In the genomic region with DNA sequence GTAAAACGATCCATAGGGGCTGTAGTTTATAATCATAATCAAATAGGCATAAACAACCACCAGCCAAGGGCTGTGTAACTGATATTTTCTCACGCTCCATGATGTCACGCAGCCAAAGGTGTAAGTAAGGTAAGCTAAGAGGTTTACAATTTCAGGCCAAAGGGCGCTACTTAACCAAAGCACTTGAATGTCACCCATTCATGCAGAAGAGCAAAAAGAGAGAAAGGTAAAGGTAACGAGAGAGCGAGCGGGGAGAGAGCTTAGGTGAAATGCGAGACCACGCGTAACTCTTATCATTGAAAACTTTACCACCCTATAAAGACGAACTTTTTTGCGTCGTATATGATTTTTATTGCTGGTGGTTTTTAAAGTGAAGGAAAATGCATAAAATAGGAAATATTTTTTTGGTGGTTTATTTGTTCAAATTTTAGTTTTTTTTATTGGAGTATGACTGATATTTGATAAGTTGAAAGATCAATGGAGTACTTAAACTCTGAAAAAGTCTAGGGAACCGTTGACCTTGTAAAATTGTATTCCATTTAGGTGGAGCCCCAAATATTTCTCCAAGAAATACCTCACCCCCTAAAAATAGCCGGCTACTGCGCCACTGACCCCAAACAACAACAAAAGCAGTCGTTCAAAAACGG, we compare ENCODE assay signal across 1 fruit fly cellular context.
TF ChIP-seq lines count a peak whose summit lies in the region.

No protein-coding gene starts in this region.

TF ChIP-seq in whole organism, embryonic, 481 proteins besides CTCF, POLR2A, EP300 and RAD21 (continued from another document and continues in another):
- peak; percentile 83 for TF ChIP-seq psq (GFP tag; optimal IDR thresholded peaks at IDR 0.05; lab: Kevin White, UChicago)
- no peak for TF ChIP-seq CG1832 (GFP tag; optimal IDR thresholded peaks at IDR 0.05; lab: Kevin White, UChicago)
- peak; percentile 90 for TF ChIP-seq Optix (GFP tag; IDR thresholded peaks at IDR 0.05; lab: Robert Waterston, UW)
- peak; percentile 16 for TF ChIP-seq pzg (GFP tag; optimal IDR thresholded peaks at IDR 0.05; lab: Kevin White, UChicago)
- TF ChIP-seq CG6272 (GFP tag; IDR thresholded peaks at IDR 0.05; lab: Robert Waterston, UW) = peak; percentile 92
- peak; percentile 97 for TF ChIP-seq kay (GFP tag; optimal IDR thresholded peaks at IDR 0.05; lab: Kevin White, UChicago)
- TF ChIP-seq D19A (tag; optimal IDR thresholded peaks at IDR 0.05; lab: Kevin White, UChicago) = peak; percentile 89
- TF ChIP-seq CG13775 (GFP tag; optimal IDR thresholded peaks at IDR 0.05; lab: Kevin White, UChicago) = peak; percentile 95
- TF ChIP-seq NC2α (GFP tag; optimal IDR thresholded peaks at IDR 0.05; lab: Kevin White, UChicago) = peak; percentile 74
- peak; percentile 86 for TF ChIP-seq Ravus (GFP tag; IDR thresholded peaks at IDR 0.05; lab: Robert Waterston, UW)
- TF ChIP-seq lilli (GFP tag; optimal IDR thresholded peaks at IDR 0.05; lab: Kevin White, UChicago) = peak; percentile 99
- peak; percentile 86 for TF ChIP-seq CG11093 (GFP tag; IDR thresholded peaks at IDR 0.05; lab: Robert Waterston, UW)
- peak; percentile 12 for TF ChIP-seq Elba2 (GFP tag; optimal IDR thresholded peaks at IDR 0.05; lab: Kevin White, UChicago)
- peak; percentile 92 for TF ChIP-seq Taf1 (GFP tag; IDR thresholded peaks at IDR 0.05; lab: Robert Waterston, UW)
- peak; percentile 95 for TF ChIP-seq CG10147 (GFP tag; optimal IDR thresholded peaks at IDR 0.05; lab: Kevin White, UChicago)
- TF ChIP-seq tup (GFP tag; optimal IDR thresholded peaks at IDR 0.05; lab: Kevin White, UChicago) = peak; percentile 90
- TF ChIP-seq CG6854 (GFP tag; optimal IDR thresholded peaks at IDR 0.05; lab: Kevin White, UChicago) = peak; percentile 92
- peak; percentile 85 for TF ChIP-seq CG34422 (GFP tag; IDR thresholded peaks at IDR 0.05; lab: Robert Waterston, UW)
- TF ChIP-seq CG32532 (GFP tag; IDR thresholded peaks at IDR 0.05; lab: Robert Waterston, UW) = peak; percentile 95
- TF ChIP-seq CG7372 (GFP tag; IDR thresholded peaks at IDR 0.05; lab: Robert Waterston, UW) = peak; percentile 95
- peak; percentile 97 for TF ChIP-seq Abd-B (GFP tag; optimal IDR thresholded peaks at IDR 0.05; lab: Kevin White, UChicago)
- peak; percentile 83 for TF ChIP-seq H15 (GFP tag; IDR thresholded peaks at IDR 0.05; lab: Robert Waterston, UW)
- peak; percentile 87 for TF ChIP-seq sd (tag; optimal IDR thresholded peaks at IDR 0.05; lab: Kevin White, UChicago)
- peak; percentile 65 for TF ChIP-seq Neu2 (GFP tag; optimal IDR thresholded peaks at IDR 0.05; lab: Kevin White, UChicago; ENCODE audit: borderline replicate concordance)
- TF ChIP-seq CG7786 (GFP tag; optimal IDR thresholded peaks at IDR 0.05; lab: Kevin White, UChicago) = peak; percentile 99
- peak; percentile 78 for TF ChIP-seq CG12219 (GFP tag; optimal IDR thresholded peaks at IDR 0.05; lab: Kevin White, UChicago)
- peak; percentile 98 for TF ChIP-seq Atf-2 (GFP tag; optimal IDR thresholded peaks at IDR 0.05; lab: Kevin White, UChicago)
- TF ChIP-seq sob (GFP tag; IDR thresholded peaks at IDR 0.05; lab: Robert Waterston, UW) = peak; percentile 96
- peak in 1 of 3 experiments; percentile 67 for TF ChIP-seq Stat92E (GFP tag; optimal IDR thresholded peaks at IDR 0.05; lab: Kevin White, UChicago)
- peak; percentile 90 for TF ChIP-seq CG18011 (GFP tag; optimal IDR thresholded peaks at IDR 0.05; lab: Kevin White, UChicago)
- peak; percentile 92 for TF ChIP-seq CG2199 (GFP tag; IDR thresholded peaks at IDR 0.05; lab: Robert Waterston, UW)
- TF ChIP-seq Oaz (GFP tag; IDR thresholded peaks at IDR 0.05; lab: Robert Waterston, UW) = peak; percentile 91
- peak; percentile 99 for TF ChIP-seq pho (GFP tag; optimal IDR thresholded peaks at IDR 0.05; lab: Kevin White, UChicago)
- TF ChIP-seq CG17328 (GFP tag; IDR thresholded peaks at IDR 0.05; lab: Robert Waterston, UW) = peak; percentile 90
- TF ChIP-seq CG7556 (GFP tag; optimal IDR thresholded peaks at IDR 0.05; lab: Kevin White, UChicago) = peak; percentile 97
- peak; percentile 73 for TF ChIP-seq gcm2 (GFP tag; optimal IDR thresholded peaks at IDR 0.05; lab: Kevin White, UChicago)
- TF ChIP-seq tna (GFP tag; IDR thresholded peaks at IDR 0.05; lab: Robert Waterston, UW; ENCODE audit: partially characterized antibody) = no peak
- peak; percentile 94 for TF ChIP-seq klu (GFP tag; IDR thresholded peaks at IDR 0.05; lab: Robert Waterston, UW)
- peak; percentile 94 for TF ChIP-seq fd96Cb (tag; optimal IDR thresholded peaks at IDR 0.05; lab: Kevin White, UChicago)
- TF ChIP-seq CG18476 (GFP tag; optimal IDR thresholded peaks at IDR 0.05; lab: Kevin White, UChicago) = peak; percentile 88
- TF ChIP-seq CG17912 (GFP tag; optimal IDR thresholded peaks at IDR 0.05; lab: Kevin White, UChicago) = no peak
- peak; percentile 94 for TF ChIP-seq CG13894 (tag; optimal IDR thresholded peaks at IDR 0.05; lab: Kevin White, UChicago)
- TF ChIP-seq CG1647 (GFP tag; optimal IDR thresholded peaks at IDR 0.05; lab: Kevin White, UChicago) = peak; percentile 94
- TF ChIP-seq gce (GFP tag; IDR thresholded peaks at IDR 0.05; lab: Robert Waterston, UW) = peak; percentile 87
- TF ChIP-seq HLH4C (GFP tag; IDR thresholded peaks at IDR 0.05; lab: Robert Waterston, UW; ENCODE audit: partially characterized antibody) = no peak
- peak; percentile 92 for TF ChIP-seq stc (GFP tag; IDR thresholded peaks at IDR 0.05; lab: Robert Waterston, UW)
- TF ChIP-seq CG14667 (GFP tag; IDR thresholded peaks at IDR 0.05; lab: Robert Waterston, UW) = peak; percentile 92
- peak; percentile 91 for TF ChIP-seq CG17829 (tag; optimal IDR thresholded peaks at IDR 0.05; lab: Kevin White, UChicago)
- peak; percentile 92 for TF ChIP-seq CG12744 (GFP tag; optimal IDR thresholded peaks at IDR 0.05; lab: Kevin White, UChicago)
- peak; percentile 95 for TF ChIP-seq lab (GFP tag; optimal IDR thresholded peaks at IDR 0.05; lab: Kevin White, UChicago)
- TF ChIP-seq CG11723 (GFP tag; optimal IDR thresholded peaks at IDR 0.05; lab: Kevin White, UChicago) = peak; percentile 88
- no peak for TF ChIP-seq br (optimal IDR thresholded peaks at IDR 0.05; lab: Kevin White, UChicago)
- peak; percentile 81 for TF ChIP-seq btn (GFP tag; optimal IDR thresholded peaks at IDR 0.05; lab: Kevin White, UChicago)
- TF ChIP-seq Hr39 (optimal IDR thresholded peaks at IDR 0.05; lab: Kevin White, UChicago) = no peak
- peak; percentile 99 for TF ChIP-seq Dip3 (GFP tag; optimal IDR thresholded peaks at IDR 0.05; lab: Kevin White, UChicago)
- TF ChIP-seq CG10959 (GFP tag; IDR thresholded peaks at IDR 0.05; lab: Robert Waterston, UW) = peak; percentile 65
- peak; percentile 97 for TF ChIP-seq NFAT (GFP tag; IDR thresholded peaks at IDR 0.05; lab: Robert Waterston, UW)
- peak; percentile 87 for TF ChIP-seq salm (tag; optimal IDR thresholded peaks at IDR 0.05; lab: Kevin White, UChicago)
- TF ChIP-seq Rx (GFP tag; IDR thresholded peaks at IDR 0.05; lab: Robert Waterston, UW) = peak; percentile 94
- TF ChIP-seq Adf1 (GFP tag; IDR thresholded peaks at IDR 0.05; lab: Robert Waterston, UW) = peak; percentile 76
- peak; percentile 88 for TF ChIP-seq gsb (GFP tag; IDR thresholded peaks at IDR 0.05; lab: Robert Waterston, UW)
- TF ChIP-seq CG2116 (GFP tag; optimal IDR thresholded peaks at IDR 0.05; lab: Kevin White, UChicago) = peak; percentile 68
- peak; percentile 95 for TF ChIP-seq CG14441 (GFP tag; IDR thresholded peaks at IDR 0.05; lab: Robert Waterston, UW)
- TF ChIP-seq danr (GFP tag; IDR thresholded peaks at IDR 0.05; lab: Robert Waterston, UW) = peak; percentile 89
- peak; percentile 80 for TF ChIP-seq gcm (GFP tag; optimal IDR thresholded peaks at IDR 0.05; lab: Kevin White, UChicago)
- peak; percentile 11 for TF ChIP-seq BEAF-32 (GFP tag; optimal IDR thresholded peaks at IDR 0.05; lab: Kevin White, UChicago)
- peak; percentile 89 for TF ChIP-seq CG3163 (GFP tag; optimal IDR thresholded peaks at IDR 0.05; lab: Kevin White, UChicago)
- TF ChIP-seq ind (GFP tag; optimal IDR thresholded peaks at IDR 0.05; lab: Kevin White, UChicago) = peak; percentile 97
- TF ChIP-seq CG13424 (tag; optimal IDR thresholded peaks at IDR 0.05; lab: Kevin White, UChicago) = peak; percentile 97
- TF ChIP-seq CG10654 (GFP tag; optimal IDR thresholded peaks at IDR 0.05; lab: Kevin White, UChicago) = peak; percentile 96
- no peak for TF ChIP-seq Bgb (GFP tag; IDR thresholded peaks at IDR 0.05; lab: Robert Waterston, UW; ENCODE audit: partially characterized antibody)
- TF ChIP-seq CG5245 (GFP tag; optimal IDR thresholded peaks at IDR 0.05; lab: Kevin White, UChicago) = peak; percentile 90
- peak; percentile 72 for TF ChIP-seq CG31365 (tag; optimal IDR thresholded peaks at IDR 0.05; lab: Kevin White, UChicago)
- TF ChIP-seq CG10274 (GFP tag; optimal IDR thresholded peaks at IDR 0.05; lab: Kevin White, UChicago) = peak; percentile 88
- peak; percentile 88 for TF ChIP-seq otp (GFP tag; IDR thresholded peaks at IDR 0.05; lab: Robert Waterston, UW)
- TF ChIP-seq BtbVII (GFP tag; optimal IDR thresholded peaks at IDR 0.05; lab: Kevin White, UChicago) = peak; percentile 95
- peak; percentile 88 for TF ChIP-seq H2.0 (GFP tag; IDR thresholded peaks at IDR 0.05; lab: Robert Waterston, UW)
- peak; percentile 78 for TF ChIP-seq Deaf1 (tag; optimal IDR thresholded peaks at IDR 0.05; lab: Kevin White, UChicago)
- peak; percentile 93 for TF ChIP-seq dm (GFP tag; optimal IDR thresholded peaks at IDR 0.05; lab: Kevin White, UChicago)
- peak; percentile 61 for TF ChIP-seq YL-1 (GFP tag; optimal IDR thresholded peaks at IDR 0.05; lab: Kevin White, UChicago)
- TF ChIP-seq trem (tag; optimal IDR thresholded peaks at IDR 0.05; lab: Kevin White, UChicago) = peak; percentile 82
- no peak for TF ChIP-seq usp (GFP tag; optimal IDR thresholded peaks at IDR 0.05; lab: Kevin White, UChicago)
- peak; percentile 89 for TF ChIP-seq CG13123 (GFP tag; optimal IDR thresholded peaks at IDR 0.05; lab: Kevin White, UChicago)
- peak; percentile 90 for TF ChIP-seq CG11560 (tag; IDR thresholded peaks at IDR 0.05; lab: Robert Waterston, UW)
- peak; percentile 24; the same call in 1 of the 3 replicates for TF ChIP-seq z (GFP tag; IDR thresholded peaks at IDR 0.05; lab: Robert Waterston, UW)
- peak; percentile 4 for TF ChIP-seq pfk (GFP tag; optimal IDR thresholded peaks at IDR 0.05; lab: Kevin White, UChicago)
- TF ChIP-seq Lpt (GFP tag; optimal IDR thresholded peaks at IDR 0.05; lab: Kevin White, UChicago) = no peak
- TF ChIP-seq Oli (tag; optimal IDR thresholded peaks at IDR 0.05; lab: Kevin White, UChicago) = peak; percentile 96
- TF ChIP-seq croc (GFP tag; conservative IDR thresholded peaks at IDR 0.05; lab: Robert Waterston, UW) = peak; percentile 87
- TF ChIP-seq p53 (GFP tag; optimal IDR thresholded peaks at IDR 0.05; lab: Kevin White, UChicago) = peak; percentile 91
- peak; percentile 71 for TF ChIP-seq Lhr (GFP tag; optimal IDR thresholded peaks at IDR 0.05; lab: Kevin White, UChicago)
- TF ChIP-seq CG30403 (GFP tag; optimal IDR thresholded peaks at IDR 0.05; lab: Kevin White, UChicago) = peak; percentile 99
- peak; percentile 94 for TF ChIP-seq wor (GFP tag; IDR thresholded peaks at IDR 0.05; lab: Robert Waterston, UW)
- TF ChIP-seq da (GFP tag; optimal IDR thresholded peaks at IDR 0.05; lab: Kevin White, UChicago) = peak; percentile 92
- peak; percentile 71 for TF ChIP-seq sr (GFP tag; IDR thresholded peaks at IDR 0.05; lab: Robert Waterston, UW)
- peak; percentile 76 for TF ChIP-seq CG14965 (GFP tag; optimal IDR thresholded peaks at IDR 0.05; lab: Kevin White, UChicago; ENCODE audit: borderline replicate concordance)
- no peak for TF ChIP-seq amos (GFP tag; IDR thresholded peaks at IDR 0.05; lab: Robert Waterston, UW; ENCODE audit: partially characterized antibody)
- no peak for TF ChIP-seq Dref (GFP tag; IDR thresholded peaks at IDR 0.05; lab: Robert Waterston, UW)
- peak; percentile 96 for TF ChIP-seq Fer1 (GFP tag; optimal IDR thresholded peaks at IDR 0.05; lab: Kevin White, UChicago)
- peak; percentile 93 for TF ChIP-seq CG34376 (GFP tag; optimal IDR thresholded peaks at IDR 0.05; lab: Kevin White, UChicago)
- peak; percentile 48 for TF ChIP-seq CG7987 (GFP tag; optimal IDR thresholded peaks at IDR 0.05; lab: Kevin White, UChicago)
- TF ChIP-seq CG17568 (GFP tag; optimal IDR thresholded peaks at IDR 0.05; lab: Kevin White, UChicago) = peak; percentile 83
- peak; percentile 41 for TF ChIP-seq CG33557 (GFP tag; optimal IDR thresholded peaks at IDR 0.05; lab: Kevin White, UChicago)
- peak; percentile 89 for TF ChIP-seq CG4730 (GFP tag; IDR thresholded peaks at IDR 0.05; lab: Robert Waterston, UW)
- peak; percentile 97 for TF ChIP-seq CG2678 (tag; optimal IDR thresholded peaks at IDR 0.05; lab: Kevin White, UChicago)
- peak; percentile 93 for TF ChIP-seq ap (GFP tag; IDR thresholded peaks at IDR 0.05; lab: Robert Waterston, UW)
- TF ChIP-seq lov (optimal IDR thresholded peaks at IDR 0.05; lab: Kevin White, UChicago) = no peak
- no peak for TF ChIP-seq lov (GFP tag; IDR thresholded peaks at IDR 0.05; lab: Robert Waterston, UW)
- peak; percentile 69 for TF ChIP-seq sqz (GFP tag; optimal IDR thresholded peaks at IDR 0.05; lab: Kevin White, UChicago)
- no peak for TF ChIP-seq sna (GFP tag; IDR thresholded peaks at IDR 0.05; lab: Robert Waterston, UW; ENCODE audit: partially characterized antibody)
- peak; percentile 98 for TF ChIP-seq Camta (GFP tag; optimal IDR thresholded peaks at IDR 0.05; lab: Kevin White, UChicago)
- TF ChIP-seq yki (optimal IDR thresholded peaks at IDR 0.05; lab: Kevin White, UChicago) = no peak
- peak; percentile 82 for TF ChIP-seq CG15601 (tag; optimal IDR thresholded peaks at IDR 0.05; lab: Kevin White, UChicago)
- TF ChIP-seq tgo (GFP tag; IDR thresholded peaks at IDR 0.05; lab: Robert Waterston, UW) = peak; percentile 95
- TF ChIP-seq phol (tag; optimal IDR thresholded peaks at IDR 0.05; lab: Kevin White, UChicago) = peak; percentile 91
- no peak for TF ChIP-seq CG4707 (GFP tag; optimal IDR thresholded peaks at IDR 0.05; lab: Kevin White, UChicago)
- no peak for TF ChIP-seq CG34224 (GFP tag; IDR thresholded peaks at IDR 0.05; lab: Robert Waterston, UW; ENCODE audit: partially characterized antibody)
- TF ChIP-seq Scr (GFP tag; IDR thresholded peaks at IDR 0.05; lab: Robert Waterston, UW; ENCODE audit: partially characterized antibody) = no peak
- TF ChIP-seq gem (tag; optimal IDR thresholded peaks at IDR 0.05; lab: Kevin White, UChicago) = peak; percentile 98
- TF ChIP-seq CG10267 (tag; optimal IDR thresholded peaks at IDR 0.05; lab: Kevin White, UChicago) = peak; percentile 84
- peak; percentile 70 for TF ChIP-seq Ets97D (GFP tag; optimal IDR thresholded peaks at IDR 0.05; lab: Kevin White, UChicago)
- peak in 1 of 2 experiments; percentile 97 for TF ChIP-seq Hr78 (GFP tag; optimal IDR thresholded peaks at IDR 0.05; lab: Kevin White, UChicago)
- TF ChIP-seq repo (GFP tag; optimal IDR thresholded peaks at IDR 0.05; lab: Kevin White, UChicago) = peak; percentile 93
